Worm (Caenorhabditis elegans) whole organism, early embryonic: Measurements from ENCODE around the gene lin-29.

Source experiments
- B0310.2 ChIP-seq: sonication (generic microtip); optimal IDR thresholded peaks from 2 replicates; lab custom pipeline; 2016; ENCODE audit warnings: mild to moderate bottlenecking, missing genetic modification characterization, missing compliant biosample characterization
- F13C5.2 ChIP-seq: sonication (generic microtip); optimal IDR thresholded peaks from 2 replicates; lab custom pipeline; 2017; ENCODE audit warnings: mild to moderate bottlenecking, missing genetic modification characterization, inconsistent platforms, missing compliant biosample characterization
- aly-1 ChIP-seq: sonication (generic microtip); optimal IDR thresholded peaks from 2 replicates; lab custom pipeline; 2016; ENCODE audit warnings: missing genetic modification characterization, missing compliant biosample characterization
- ama-1 ChIP-seq: fragments of 150-350 bp; optimal IDR thresholded peaks from 2 replicates; lab custom pipeline; 2014
- ceh-13 ChIP-seq: fragments of 200-800 bp; sonication (Bioruptor generic); optimal IDR thresholded peaks from 2 replicates; lab custom pipeline; 2018; ENCODE audit warnings: mild to moderate bottlenecking, missing genetic modification characterization, missing compliant biosample characterization
- ceh-36 ChIP-seq: sonication (generic microtip); optimal IDR thresholded peaks from 2 replicates; lab custom pipeline; 2016; ENCODE audit warnings: missing genetic modification characterization, inconsistent platforms, missing compliant biosample characterization
- ets-7 ChIP-seq: sonication (generic microtip); optimal IDR thresholded peaks from 2 replicates; lab custom pipeline; 2016; ENCODE audit warnings: missing genotype, missing genetic modification characterization, missing compliant biosample characterization
- flt-1 ChIP-seq: fragments of 200-800 bp; sonication (Bioruptor generic); IDR thresholded peaks from 2 replicates; pipeline ENCODE4 v1.3.6; 2022; ENCODE audit warnings: missing genetic modification characterization, missing compliant biosample characterization
- hmbx-1 ChIP-seq: sonication (generic microtip); optimal IDR thresholded peaks from 2 replicates; lab custom pipeline; 2016; ENCODE audit warnings: mild to moderate bottlenecking, missing genetic modification characterization, missing compliant biosample characterization
- hmg-4 ChIP-seq: fragments of 200-800 bp; sonication (Bioruptor generic); optimal IDR thresholded peaks from 2 replicates; lab custom pipeline; 2018; ENCODE audit warnings: mild to moderate bottlenecking, missing genetic modification characterization, missing compliant biosample characterization
- hnd-1 ChIP-seq: sonication (generic microtip); optimal IDR thresholded peaks from 2 replicates; lab custom pipeline; 2016; ENCODE audit warnings: missing genetic modification characterization, missing compliant biosample characterization
- pes-1 ChIP-seq: fragments of 200-800 bp; sonication (Bioruptor generic); IDR thresholded peaks from 2 replicates; pipeline ENCODE4 v1.3.6; 2022; ENCODE audit warnings: missing genetic modification reagents, missing genetic modification characterization, missing compliant biosample characterization
- scrt-1 ChIP-seq: fragments of 200-800 bp; sonication (Bioruptor generic); IDR thresholded peaks from 2 replicates; pipeline ENCODE4 v1.3.6; 2022; ENCODE audit warnings: missing genetic modification characterization, missing compliant biosample characterization
- sea-1 ChIP-seq: fragments of 200-800 bp; sonication (Bioruptor generic); conservative IDR thresholded peaks from 2 replicates; pipeline ENCODE4 v1.3.6; 2022; ENCODE audit warnings: missing genetic modification characterization, missing compliant biosample characterization
- tbx-11 ChIP-seq: fragments of 200-800 bp; sonication (Bioruptor generic); IDR thresholded peaks from 2 replicates; pipeline ENCODE4 v1.3.6; 2022; ENCODE audit warnings: missing genetic modification characterization, missing compliant biosample characterization
- tbx-37 ChIP-seq: fragments of 200-800 bp; sonication (Bioruptor generic); conservative IDR thresholded peaks from 2 replicates; pipeline ENCODE4 v1.3.6; 2022; ENCODE audit warnings: missing genetic modification reagents, missing genetic modification characterization, missing compliant biosample characterization
- tra-4 ChIP-seq: sonication (generic microtip); optimal IDR thresholded peaks from 2 replicates; lab custom pipeline; 2017; ENCODE audit warnings: missing genetic modification characterization, missing compliant biosample characterization

Gene lin-29

DNA sequence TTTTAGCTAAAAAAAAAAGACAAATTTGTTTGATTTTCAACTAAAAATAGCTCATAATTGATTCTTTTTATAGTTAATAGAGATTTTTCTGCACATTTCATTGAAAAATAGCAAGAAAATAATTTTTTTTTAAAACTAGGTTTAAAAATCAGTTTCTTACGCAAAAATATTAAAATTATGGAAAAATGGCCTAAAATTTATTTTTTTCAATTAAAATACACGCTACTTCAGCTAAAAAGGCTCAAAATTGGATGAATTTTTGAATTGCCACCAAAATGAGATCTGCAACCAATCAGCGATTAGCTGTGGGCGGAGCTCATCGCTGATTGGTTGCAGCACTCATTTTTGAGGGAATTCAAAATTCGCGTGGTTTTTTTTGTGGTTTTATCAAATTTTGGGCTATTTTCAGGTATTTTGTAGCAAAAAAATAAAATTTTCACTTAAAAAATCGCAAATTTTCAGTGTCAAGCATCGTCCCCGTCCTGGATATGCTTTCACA lies 28.0 kb upstream of the lin-29 start:
- TF ChIP-seq pes-1 (GFP tag; lab: Robert Waterston, UW) = no peak
- TF ChIP-seq tbx-11 (GFP tag; lab: Robert Waterston, UW) = no peak
- no peak for TF ChIP-seq B0310.2 (tag; lab: Kevin White, UChicago)
- TF ChIP-seq F13C5.2 (tag; lab: Kevin White, UChicago) = no peak
- no peak for TF ChIP-seq sea-1 (GFP tag; lab: Robert Waterston, UW)
- TF ChIP-seq ets-7 (tag; lab: Kevin White, UChicago) = no peak
- no peak for TF ChIP-seq tbx-37 (GFP tag; lab: Robert Waterston, UW)
- no peak for TF ChIP-seq scrt-1 (GFP tag; lab: Robert Waterston, UW)
- no peak for TF ChIP-seq flt-1 (GFP tag; lab: Robert Waterston, UW)
- no peak for TF ChIP-seq hmbx-1 (tag; lab: Kevin White, UChicago)
- no peak for TF ChIP-seq hmg-4

DNA sequence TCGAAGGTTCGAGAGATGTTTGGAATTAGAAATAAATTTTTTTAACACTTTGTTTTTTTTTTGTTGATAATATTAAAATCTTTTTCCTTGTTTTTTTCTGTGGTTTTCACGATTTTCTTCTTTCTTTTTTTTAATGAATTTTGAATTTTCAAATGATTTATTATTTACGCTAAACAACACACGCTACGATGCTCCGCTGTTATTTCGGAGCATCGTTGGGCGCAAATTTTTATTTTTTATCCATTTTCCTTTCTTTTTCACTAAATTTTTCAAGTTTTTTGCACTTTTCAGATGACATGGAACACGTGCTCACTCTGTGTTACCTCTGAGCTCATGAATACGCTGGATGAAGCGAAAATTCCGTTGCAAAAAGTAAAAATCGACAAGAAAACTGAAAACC lies 26.9 kb upstream of the lin-29 start, which contains the start of the genes W03C9.1 and W03C9.2:
Gene W03C9.1 (minus strand): TSS at position 46 of the 400 bp plus-strand sequence.
Gene W03C9.2 (plus strand): TSS at position 286 of the 400 bp plus-strand sequence.
- TF ChIP-seq tbx-11 (GFP tag; lab: Robert Waterston, UW) (no peak), hmbx-1 (tag; lab: Kevin White, UChicago) (no peak), hmg-4 (no peak), ceh-13 (GFP tag; lab: Kevin White, UChicago) (no peak), ceh-36 (tag; lab: Kevin White, UChicago) (no peak), sea-1 (GFP tag; lab: Robert Waterston, UW) (no peak), B0310.2 (tag; lab: Kevin White, UChicago) (no peak), hnd-1 (tag; lab: Kevin White, UChicago) (no peak), pes-1 (GFP tag; lab: Robert Waterston, UW) (no peak), ama-1 (lab: Kevin White, UChicago) (no peak), F13C5.2 (tag; lab: Kevin White, UChicago) (no peak), tra-4 (no peak), aly-1 (no peak)

DNA sequence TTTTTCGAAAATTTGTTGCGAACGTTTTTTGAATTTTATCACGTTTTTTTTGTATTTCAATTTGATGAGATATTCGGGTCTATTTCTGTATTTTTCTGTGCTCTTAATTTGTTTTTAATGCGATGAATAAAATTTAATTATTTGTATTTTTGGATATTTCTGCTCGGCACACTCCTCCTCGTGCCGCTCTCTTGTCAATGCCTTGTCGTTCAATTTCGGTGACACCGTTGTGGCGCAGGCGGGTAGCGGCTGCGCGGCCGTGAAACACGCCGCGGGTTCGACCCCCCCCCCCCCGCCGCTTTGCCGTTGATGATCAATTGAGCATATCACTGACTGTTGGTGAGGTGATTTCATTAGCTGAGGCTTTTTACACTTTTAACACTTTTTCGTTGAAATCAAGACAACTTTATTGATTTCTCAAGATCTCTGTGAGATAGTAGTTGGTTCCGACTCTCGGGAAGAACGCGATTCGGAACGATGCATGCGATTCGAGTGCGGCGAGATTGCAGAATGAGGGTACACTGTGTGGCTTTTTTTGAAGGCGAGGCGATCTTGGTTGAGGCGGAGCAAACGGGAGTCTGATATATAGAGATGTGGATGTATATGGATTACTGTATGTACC lies 25.6 kb upstream of the lin-29 start:
- peak; percentile 100 for TF ChIP-seq tbx-11 (GFP tag; lab: Robert Waterston, UW)
- peak; percentile 99 for TF ChIP-seq ceh-36 (tag; lab: Kevin White, UChicago)
- no peak for TF ChIP-seq ama-1 (lab: Kevin White, UChicago)
- TF ChIP-seq tra-4 = peak; percentile 100
- TF ChIP-seq hnd-1 (tag; lab: Kevin White, UChicago) = peak; percentile 98
- peak; percentile 99 for TF ChIP-seq aly-1
- peak; percentile 100 for TF ChIP-seq sea-1 (GFP tag; lab: Robert Waterston, UW)
- TF ChIP-seq ceh-13 (GFP tag; lab: Kevin White, UChicago) = peak; percentile 100
- peak; percentile 99 for TF ChIP-seq B0310.2 (tag; lab: Kevin White, UChicago)
- TF ChIP-seq hmg-4 = peak; percentile 100
- peak; percentile 98 for TF ChIP-seq ets-7 (tag; lab: Kevin White, UChicago)
- peak; percentile 100 for TF ChIP-seq flt-1 (GFP tag; lab: Robert Waterston, UW)
- peak; percentile 96 for TF ChIP-seq hmbx-1 (tag; lab: Kevin White, UChicago)
- peak; percentile 100 for TF ChIP-seq scrt-1 (GFP tag; lab: Robert Waterston, UW)
- peak; percentile 100 for TF ChIP-seq F13C5.2 (tag; lab: Kevin White, UChicago)
- peak; percentile 99 for TF ChIP-seq pes-1 (GFP tag; lab: Robert Waterston, UW)
- peak; percentile 100 for TF ChIP-seq tbx-37 (GFP tag; lab: Robert Waterston, UW)

DNA sequence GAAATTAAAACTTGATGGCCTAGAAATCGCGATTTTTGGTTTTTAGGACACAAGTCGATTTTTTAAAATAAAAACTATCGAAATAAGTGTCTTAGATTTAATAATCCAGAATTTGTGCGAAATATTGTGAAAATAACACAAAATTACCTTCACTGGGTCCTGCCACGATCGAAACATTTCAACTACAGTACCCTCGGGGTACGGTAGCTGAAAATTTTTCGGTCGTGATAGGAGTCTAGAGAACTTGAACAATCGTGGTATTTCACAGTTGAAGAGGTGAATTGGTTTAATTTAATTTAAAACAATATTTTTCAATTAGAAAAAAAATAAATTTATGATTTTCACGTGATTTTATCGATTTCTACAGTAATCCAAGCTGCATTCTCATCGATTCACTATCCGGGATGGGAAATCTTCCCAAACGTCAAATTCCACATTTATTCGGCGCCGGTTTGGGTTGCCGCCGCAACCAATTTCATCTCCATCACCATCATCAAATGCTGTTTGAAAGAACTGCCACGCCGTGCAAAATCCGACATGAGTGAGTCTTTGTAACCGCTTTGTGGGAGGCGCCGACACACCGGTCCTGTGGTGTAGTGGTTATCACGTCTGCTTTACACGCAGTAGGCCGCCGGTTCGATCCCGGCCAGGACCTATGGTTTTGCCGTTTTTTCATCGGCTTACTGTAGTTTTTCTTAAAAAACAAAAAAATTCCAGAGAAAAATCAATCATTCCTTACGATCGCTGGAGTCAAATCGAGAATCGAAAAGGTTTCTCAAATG lies 23.8 kb upstream of the lin-29 start:
- peak; percentile 87 for TF ChIP-seq F13C5.2 (tag; lab: Kevin White, UChicago)
- no peak for TF ChIP-seq hmbx-1 (tag; lab: Kevin White, UChicago)
- TF ChIP-seq pes-1 (GFP tag; lab: Robert Waterston, UW) = peak; percentile 81
- peak; percentile 88 for TF ChIP-seq hmg-4
- peak; percentile 23 for TF ChIP-seq hnd-1 (tag; lab: Kevin White, UChicago)
- TF ChIP-seq ets-7 (tag; lab: Kevin White, UChicago) = no peak
- TF ChIP-seq ceh-36 (tag; lab: Kevin White, UChicago) = peak; percentile 44
- TF ChIP-seq flt-1 (GFP tag; lab: Robert Waterston, UW) = peak; percentile 76
- peak; percentile 57 for TF ChIP-seq ceh-13 (GFP tag; lab: Kevin White, UChicago)
- peak; percentile 47; the same call in 1 of the 2 replicates for TF ChIP-seq tbx-37 (GFP tag; lab: Robert Waterston, UW)
- peak; percentile 63; the same call in 1 of the 2 replicates for TF ChIP-seq sea-1 (GFP tag; lab: Robert Waterston, UW)
- no peak for TF ChIP-seq ama-1 (lab: Kevin White, UChicago)
- TF ChIP-seq aly-1 = peak; percentile 68
- TF ChIP-seq tbx-11 (GFP tag; lab: Robert Waterston, UW) = peak; percentile 64; the same call in 1 of the 2 replicates
- no peak for TF ChIP-seq B0310.2 (tag; lab: Kevin White, UChicago)
- peak; percentile 69; the same call in 1 of the 2 replicates for TF ChIP-seq scrt-1 (GFP tag; lab: Robert Waterston, UW)
- peak; percentile 43 for TF ChIP-seq tra-4

DNA sequence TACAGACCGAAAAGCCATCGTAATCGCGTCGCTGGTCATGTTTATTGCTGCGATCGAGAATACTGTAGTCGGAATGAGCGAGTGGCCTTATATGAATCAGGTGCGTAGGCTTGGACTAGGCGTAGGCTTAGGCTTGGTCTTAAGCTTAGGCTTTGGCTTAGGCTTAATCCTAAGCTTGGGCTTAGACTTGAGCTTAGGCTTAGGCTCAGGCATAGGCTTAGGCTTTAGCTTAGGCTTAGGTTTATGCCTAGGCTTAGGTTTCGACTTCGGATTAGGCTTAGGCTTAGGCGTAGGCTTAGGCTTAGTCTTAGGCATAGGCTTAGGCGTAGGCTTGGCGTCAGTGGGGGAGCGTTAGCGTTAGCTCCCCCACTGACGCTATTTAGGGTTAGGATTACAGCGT lies 19.7 kb upstream of the lin-29 start:
- peak; percentile 35; the same call in 1 of the 2 replicates for TF ChIP-seq pes-1 (GFP tag; lab: Robert Waterston, UW)
- TF ChIP-seq ceh-36 (tag; lab: Kevin White, UChicago) = peak; percentile 83
- no peak for TF ChIP-seq flt-1 (GFP tag; lab: Robert Waterston, UW)

DNA sequence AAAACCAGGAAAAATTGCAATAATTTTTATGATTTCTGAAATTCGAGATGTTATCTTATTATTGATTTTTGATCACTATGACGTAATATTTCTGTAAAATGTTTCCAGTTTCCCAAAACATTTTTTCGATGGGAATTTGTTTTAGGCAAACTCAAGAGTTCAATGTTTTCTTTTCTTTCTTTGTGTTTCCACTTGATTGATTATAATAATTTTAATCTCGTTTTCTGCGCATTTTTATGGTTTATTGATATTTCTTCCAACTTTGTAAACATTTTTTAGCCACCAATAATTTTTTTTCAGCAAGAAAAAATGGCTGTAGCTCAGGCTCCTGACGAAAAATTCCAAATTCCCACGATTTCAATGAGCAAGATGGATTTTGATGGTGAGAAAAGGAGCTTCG lies 19.1 kb upstream of the lin-29 start, which contains the start of gene W03C9.6:
Gene W03C9.6 (plus strand): TSS at position 301 of the 400 bp plus-strand sequence.
- TF ChIP-seq pes-1 (GFP tag; lab: Robert Waterston, UW) = no peak
- no peak for TF ChIP-seq ets-7 (tag; lab: Kevin White, UChicago)
- no peak for TF ChIP-seq F13C5.2 (tag; lab: Kevin White, UChicago)
- no peak for TF ChIP-seq ceh-36 (tag; lab: Kevin White, UChicago)
- no peak for TF ChIP-seq B0310.2 (tag; lab: Kevin White, UChicago)
- TF ChIP-seq hnd-1 (tag; lab: Kevin White, UChicago) = no peak
- no peak for TF ChIP-seq flt-1 (GFP tag; lab: Robert Waterston, UW)
- TF ChIP-seq hmbx-1 (tag; lab: Kevin White, UChicago) = no peak
- TF ChIP-seq aly-1 = no peak
- TF ChIP-seq tra-4 = no peak
- TF ChIP-seq ama-1 (lab: Kevin White, UChicago) = no peak
